Worm (Caenorhabditis elegans) whole organism, young adult: ENCODE results near the gene Y46H3D.1.

ENCODE experiments used
- pha-4 ChIP-seq: fragments of 150-350 bp; sonication (generic microtip); optimal IDR thresholded peaks from 2 replicates; lab custom pipeline; 2014; ENCODE audit warnings: missing biosample characterization, missing genetic modification reagents, missing genetic modification characterization
- repo-1 ChIP-seq: sonication (generic microtip); optimal IDR thresholded peaks from 2 replicates; lab custom pipeline; 2017; ENCODE audit warnings: mild to moderate bottlenecking, missing genetic modification characterization, missing compliant biosample characterization

- TF ChIP-seq pha-4 (no peak), repo-1 (tag; lab: Kevin White, UChicago) (no peak)
These were observed 48.4 kb upstream of the Y46H3D.1 start, which contains the start of gene F16B4.4 for ce11 chrV:1593799-1594420.
